Fruit fly (Drosophila melanogaster) whole organism, embryonic: ENCODE measurements around the gene robo3.
A peak's percentile ranks its signal among the peaks of the same experiment; 100 is the strongest.

Experiments
- Ada2b ChIP-seq: fragments of 200-800 bp; sonication (Bioruptor generic); IDR thresholded peaks from 2 replicates; pipeline ENCODE4 v1.3.6; 2022; ENCODE audit warnings: missing biosample characterization, missing genetic modification characterization
- Bgb ChIP-seq: fragments of 200-800 bp; sonication (Bioruptor generic); IDR thresholded peaks from 2 replicates; pipeline ENCODE4 v1.3.6; 2022; ENCODE audit warnings: missing biosample characterization, missing genetic modification characterization; ENCODE audit not compliant: partially characterized antibody
- Blimp-1 ChIP-seq: fragments of 200-800 bp; sonication (Bioruptor generic); optimal IDR thresholded peaks from 3 replicates; lab custom pipeline; 2018; ENCODE audit warnings: missing biosample characterization, missing genetic modification characterization, mild to moderate bottlenecking, moderate library complexity, missing genetic modification reagents
- CG11093 ChIP-seq: fragments of 200-800 bp; sonication (Bioruptor generic); IDR thresholded peaks from 3 replicates; pipeline ENCODE4 v1.3.6; 2022; ENCODE audit warnings: missing biosample characterization, missing genetic modification characterization
- CG11504 ChIP-seq: fragments of 200-800 bp; sonication (Bioruptor generic); optimal IDR thresholded peaks from 3 replicates; lab custom pipeline; 2019; ENCODE audit warnings: missing biosample characterization, mild to moderate bottlenecking, missing genetic modification characterization, moderate library complexity
- CG12236 ChIP-seq: fragments of 200-800 bp; sonication (Bioruptor generic); optimal IDR thresholded peaks from 2 replicates; lab custom pipeline; 2016; ENCODE audit warnings: missing biosample characterization, missing genetic modification characterization
- CG12659 ChIP-seq: fragments of 200-800 bp; sonication (Bioruptor generic); optimal IDR thresholded peaks from 3 replicates; lab custom pipeline; 2017; ENCODE audit warnings: mild to moderate bottlenecking, missing biosample characterization, missing genetic modification reagents, missing genetic modification characterization
- CG12769 ChIP-seq: fragments of 200-800 bp; sonication (Bioruptor generic); optimal IDR thresholded peaks from 2 replicates; lab custom pipeline; 2019; ENCODE audit warnings: missing biosample characterization, mild to moderate bottlenecking, missing genetic modification characterization, moderate library complexity
- CG12942 ChIP-seq: fragments of 200-800 bp; sonication (Bioruptor generic); optimal IDR thresholded peaks from 3 replicates; lab custom pipeline; 2016; ENCODE audit warnings: missing biosample characterization, missing genetic modification characterization
- CG13424 ChIP-seq: fragments of 200-800 bp; sonication (Bioruptor generic); optimal IDR thresholded peaks from 2 replicates; lab custom pipeline; 2019; ENCODE audit warnings: missing biosample characterization, mild to moderate bottlenecking, missing genetic modification characterization, moderate library complexity
- CG1603 ChIP-seq: fragments of 200-800 bp; sonication (Bioruptor generic); optimal IDR thresholded peaks from 2 replicates; lab custom pipeline; 2019; ENCODE audit warnings: missing biosample characterization, mild to moderate bottlenecking, missing genetic modification characterization, moderate library complexity
- CG17359 ChIP-seq: fragments of 200-800 bp; sonication (Bioruptor generic); optimal IDR thresholded peaks from 3 replicates; lab custom pipeline; 2018; ENCODE audit warnings: missing biosample characterization, mild to moderate bottlenecking, missing genetic modification characterization, moderate library complexity
- CG1792 ChIP-seq: fragments of 200-800 bp; sonication (Bioruptor generic); optimal IDR thresholded peaks from 2 replicates; lab custom pipeline; 2016; ENCODE audit warnings: missing biosample characterization, missing genetic modification characterization
- CG2875 ChIP-seq: fragments of 200-800 bp; sonication (Bioruptor generic); optimal IDR thresholded peaks from 2 replicates; lab custom pipeline; 2017; ENCODE audit warnings: missing biosample characterization, mild to moderate bottlenecking, missing genetic modification characterization, missing genetic modification reagents
- CG31441 ChIP-seq: fragments of 200-800 bp; sonication (Bioruptor generic); IDR thresholded peaks from 2 replicates; pipeline ENCODE4 v1.3.6; 2022; ENCODE audit warnings: missing biosample characterization, missing genetic modification characterization
- CG32532 ChIP-seq: fragments of 200-800 bp; sonication (Bioruptor generic); IDR thresholded peaks from 2 replicates; pipeline ENCODE4 v1.3.6; 2022; ENCODE audit warnings: missing biosample characterization, missing genetic modification characterization
- CG3407 ChIP-seq: fragments of 200-800 bp; sonication (Bioruptor generic); optimal IDR thresholded peaks from 2 replicates; lab custom pipeline; 2018; ENCODE audit warnings: missing biosample characterization, mild to moderate bottlenecking, missing genetic modification characterization
- CG34376 ChIP-seq: fragments of 200-800 bp; sonication (Bioruptor generic); optimal IDR thresholded peaks from 2 replicates; lab custom pipeline; 2018; ENCODE audit warnings: missing biosample characterization, mild to moderate bottlenecking, missing genetic modification characterization
- CG4854 ChIP-seq: fragments of 200-800 bp; sonication (Bioruptor generic); optimal IDR thresholded peaks from 2 replicates; lab custom pipeline; 2016; ENCODE audit warnings: missing biosample characterization, missing genetic modification characterization, inconsistent platforms
- CG5245 ChIP-seq: fragments of 200-800 bp; sonication (Bioruptor generic); optimal IDR thresholded peaks from 3 replicates; lab custom pipeline; 2016; ENCODE audit warnings: missing biosample characterization, missing genetic modification characterization
- CG6765 ChIP-seq: fragments of 200-800 bp; sonication (Bioruptor generic); optimal IDR thresholded peaks from 3 replicates; lab custom pipeline; 2017; ENCODE audit warnings: missing biosample characterization, mild to moderate bottlenecking, missing genetic modification characterization
- CG6813 ChIP-seq: fragments of 200-800 bp; sonication (Bioruptor generic); optimal IDR thresholded peaks from 2 replicates; lab custom pipeline; 2017; ENCODE audit warnings: missing biosample characterization, missing genetic modification characterization, mild to moderate bottlenecking, moderate library complexity, missing genetic modification reagents
- CG7271 ChIP-seq: fragments of 200-800 bp; sonication (Bioruptor generic); optimal IDR thresholded peaks from 2 replicates; lab custom pipeline; 2018; ENCODE audit warnings: missing biosample characterization, mild to moderate bottlenecking, missing genetic modification characterization, moderate library complexity
- CG7839 ChIP-seq: fragments of 200-800 bp; sonication (Bioruptor generic); optimal IDR thresholded peaks from 3 replicates; lab custom pipeline; 2018; ENCODE audit warnings: missing biosample characterization, mild to moderate bottlenecking, missing genetic modification characterization, moderate library complexity
- CG9727 ChIP-seq: fragments of 200-800 bp; sonication (Bioruptor generic); optimal IDR thresholded peaks from 3 replicates; lab custom pipeline; 2017; ENCODE audit warnings: missing biosample characterization, mild to moderate bottlenecking, missing genetic modification characterization
- CG9817 ChIP-seq: fragments of 200-800 bp; sonication (Bioruptor generic); optimal IDR thresholded peaks from 2 replicates; lab custom pipeline; 2018; ENCODE audit warnings: missing biosample characterization, mild to moderate bottlenecking, missing genetic modification characterization, moderate library complexity
- D19A ChIP-seq: fragments of 200-800 bp; optimal IDR thresholded peaks from 3 replicates; lab custom pipeline; 2019; ENCODE audit warnings: missing biosample characterization, mild to moderate bottlenecking, missing genetic modification characterization, moderate library complexity
- E2f1 ChIP-seq: fragments of 200-800 bp; sonication (Bioruptor generic); IDR thresholded peaks from 2 replicates; pipeline ENCODE4 v1.3.6; 2022; ENCODE audit warnings: missing biosample characterization, missing genetic modification characterization
- Gug ChIP-seq: fragments of 200-800 bp; sonication (Bioruptor generic); IDR thresholded peaks from 4 replicates; pipeline ENCODE4 v1.3.6; 2022; ENCODE audit warnings: missing biosample characterization, missing genetic modification characterization
- Hand ChIP-seq: fragments of 200-800 bp; sonication (Bioruptor generic); optimal IDR thresholded peaks from 2 replicates; lab custom pipeline; 2017; ENCODE audit warnings: mild to moderate bottlenecking, missing biosample characterization, missing genetic modification reagents, missing genetic modification characterization
- Hr3 ChIP-seq: fragments of 200-800 bp; sonication (Bioruptor generic); optimal IDR thresholded peaks from 3 replicates; lab custom pipeline; 2016; ENCODE audit warnings: missing biosample characterization, missing genetic modification characterization
- Lpt ChIP-seq: fragments of >200 bp; optimal IDR thresholded peaks from 2 replicates; lab custom pipeline; 2018; ENCODE audit warnings: missing biosample characterization, missing genetic modification characterization
- Max ChIP-seq: fragments of 200-800 bp; sonication (Bioruptor generic); optimal IDR thresholded peaks from 2 replicates; lab custom pipeline; 2016; ENCODE audit warnings: missing biosample characterization, mild to moderate bottlenecking, missing genetic modification characterization
- Nf-YA ChIP-seq: fragments of 200-800 bp; sonication (Bioruptor generic); IDR thresholded peaks from 2 replicates; pipeline ENCODE4 v1.3.6; 2022; ENCODE audit warnings: missing biosample characterization, missing genetic modification characterization
- Rfx ChIP-seq: fragments of 200-800 bp; sonication (Bioruptor generic); IDR thresholded peaks from 2 replicates; pipeline ENCODE4 v1.3.6; 2022; ENCODE audit warnings: missing biosample characterization, missing genetic modification characterization
- al ChIP-seq: fragments of 200-800 bp; sonication (Bioruptor generic); IDR thresholded peaks from 2 replicates; pipeline ENCODE4 v1.3.6; 2022; ENCODE audit warnings: missing biosample characterization, missing genetic modification characterization
- da ChIP-seq: fragments of 200-800 bp; sonication (Bioruptor generic); optimal IDR thresholded peaks from 2 replicates; lab custom pipeline; 2016; ENCODE audit warnings: missing biosample characterization, missing genetic modification characterization
- dysf ChIP-seq: fragments of 200-800 bp; sonication (Bioruptor generic); IDR thresholded peaks from 3 replicates; pipeline ENCODE4 v1.3.6; 2022; ENCODE audit warnings: missing biosample characterization, missing genetic modification characterization
- emc ChIP-seq: fragments of 200-800 bp; sonication (Bioruptor generic); optimal IDR thresholded peaks from 2 replicates; lab custom pipeline; 2016; ENCODE audit warnings: missing biosample characterization, missing genetic modification characterization
- eve ChIP-seq, 2 experiments: fragments of >200 bp; optimal IDR thresholded peaks; 2 replicates each; lab custom pipeline; 2017; ENCODE audit warnings: missing biosample characterization in 2 of 2, missing genetic modification characterization in 2 of 2
- ind ChIP-seq: fragments of 200-800 bp; sonication (Bioruptor generic); optimal IDR thresholded peaks from 3 replicates; lab custom pipeline; 2016; ENCODE audit warnings: missing biosample characterization, missing genetic modification characterization
- insv ChIP-seq, 2 experiments: fragments of 200-800 bp; sonication (Bioruptor generic); optimal IDR thresholded peaks; 3 replicates each; lab custom pipeline; 2016 to 2018; ENCODE audit warnings: missing biosample characterization in 2 of 2, missing genetic modification characterization in 2 of 2
- knrl ChIP-seq: fragments of 200-800 bp; sonication (Bioruptor generic); IDR thresholded peaks from 3 replicates; pipeline ENCODE4 v1.3.6; 2022; ENCODE audit warnings: missing biosample characterization, missing genetic modification characterization; ENCODE audit not compliant: partially characterized antibody
- lilli ChIP-seq: fragments of 200-800 bp; sonication (Bioruptor generic); optimal IDR thresholded peaks from 3 replicates; lab custom pipeline; 2016; ENCODE audit warnings: missing biosample characterization, missing genetic modification characterization
- odd ChIP-seq: fragments of 200-800 bp; sonication (Bioruptor generic); optimal IDR thresholded peaks from 2 replicates; lab custom pipeline; 2017; ENCODE audit warnings: missing biosample characterization, mild to moderate bottlenecking, missing genetic modification characterization
- onecut ChIP-seq: fragments of 200-800 bp; sonication (Bioruptor generic); IDR thresholded peaks from 2 replicates; pipeline ENCODE4 v1.3.6; 2022; ENCODE audit warnings: missing biosample characterization, missing genetic modification characterization
- sc ChIP-seq, 3 experiments: fragments of >200 bp in 2 of 3; fragments of 200-800 bp in 1 of 3; sonication (Bioruptor generic) in 1 of 3; optimal IDR thresholded peaks; 2 replicates in 2 of 3; 3 replicates in 1 of 3; lab custom pipeline; 2017; ENCODE audit warnings: mild to moderate bottlenecking in 1 of 3, missing biosample characterization in 1 of 3, missing genetic modification characterization in 1 of 3, missing genetic modification reagents in 1 of 3
- scrt ChIP-seq: fragments of 200-800 bp; sonication (Bioruptor generic); optimal IDR thresholded peaks from 2 replicates; lab custom pipeline; 2018; ENCODE audit warnings: missing biosample characterization, mild to moderate bottlenecking, missing genetic modification characterization, moderate library complexity
- sna ChIP-seq: fragments of 200-800 bp; sonication (Bioruptor generic); IDR thresholded peaks from 2 replicates; pipeline ENCODE4 v1.3.6; 2022; ENCODE audit warnings: missing biosample characterization, missing genetic modification characterization; ENCODE audit not compliant: partially characterized antibody
- tin ChIP-seq: fragments of 200-800 bp; sonication (Bioruptor generic); optimal IDR thresholded peaks from 3 replicates; lab custom pipeline; 2016; ENCODE audit warnings: missing biosample characterization, missing genetic modification characterization

robo3 gene

DNA sequence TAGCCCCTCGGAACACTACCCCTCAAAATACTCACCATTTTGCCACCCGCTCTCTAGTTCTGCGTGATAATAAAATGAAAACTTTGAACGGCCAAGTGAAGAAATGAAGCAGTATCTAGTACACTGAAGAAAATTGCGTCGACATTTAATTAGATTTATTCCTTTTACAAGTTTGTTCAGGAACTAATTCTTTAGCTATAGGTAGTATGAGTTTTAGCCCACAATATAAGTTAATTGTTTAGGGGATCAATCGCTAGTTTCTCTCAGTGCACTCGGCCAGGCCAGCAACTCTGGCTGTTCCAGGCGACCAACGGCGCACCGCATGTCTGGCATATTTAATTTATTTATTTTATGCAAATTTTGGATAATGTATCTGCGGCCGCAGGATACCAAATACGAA is 25.5 kb upstream of the robo3 start (continued):
- TF ChIP-seq Rfx (peak; percentile 59), tin (GFP tag; lab: Kevin White, UChicago) (peak; percentile 8), scrt (GFP tag; lab: Kevin White, UChicago) (peak; percentile 10), Lpt (GFP tag; lab: Kevin White, UChicago) (no peak), CG6813 (peak; percentile 13), Ada2b (GFP tag; lab: Robert Waterston, UW) (peak; percentile 34; the same call in 1 of the 2 replicates), CG7839 (tag; lab: Kevin White, UChicago) (peak; percentile 52), Bgb (GFP tag; lab: Robert Waterston, UW) (no peak), Hr3 (GFP tag; lab: Kevin White, UChicago) (no peak), D19A (tag; lab: Kevin White, UChicago) (no peak), CG4854 (no peak), emc (GFP tag; lab: Kevin White, UChicago) (no peak), CG2875 (GFP tag; lab: Kevin White, UChicago) (no peak), CG13424 (peak; percentile 22), CG32532 (GFP tag; lab: Robert Waterston, UW) (peak; percentile 20; the same call in 1 of the 2 replicates), odd (GFP tag; lab: Kevin White, UChicago) (no peak), CG12236 (GFP tag; lab: Kevin White, UChicago) (no peak), CG31441 (GFP tag; lab: Robert Waterston, UW) (peak; percentile 37; the same call in 1 of the 2 replicates), E2f1 (GFP tag; lab: Robert Waterston, UW) (0 out of 2 replicates have a peak, but pooled peaks have one; percentile 31), CG9817 (no peak), CG9727 (GFP tag; lab: Kevin White, UChicago) (peak; percentile 26), eve (GFP tag; optimal IDR thresholded peaks at IDR 0.05; lab: Kevin White, UChicago) (peak in 1 of 2 experiments; percentile 23), CG12659 (GFP tag; lab: Kevin White, UChicago) (peak; percentile 19), CG11093 (GFP tag; lab: Robert Waterston, UW) (no peak), CG6765 (GFP tag; lab: Kevin White, UChicago) (no peak), Max (GFP tag; lab: Kevin White, UChicago) (no peak), Nf-YA (GFP tag; lab: Robert Waterston, UW) (peak; percentile 24; the same call in 1 of the 2 replicates), sc (optimal IDR thresholded peaks at IDR 0.05; lab: Kevin White, UChicago) (no peak), sc (GFP tag; optimal IDR thresholded peaks at IDR 0.05; lab: Kevin White, UChicago) (no peak), al (no peak), CG11504 (tag; lab: Kevin White, UChicago) (peak; percentile 59), Hand (GFP tag; lab: Kevin White, UChicago) (peak; percentile 39), CG3407 (GFP tag; lab: Kevin White, UChicago) (no peak), da (GFP tag; lab: Kevin White, UChicago) (no peak), insv (GFP tag; optimal IDR thresholded peaks at IDR 0.05; lab: Kevin White, UChicago) (no peak), onecut (GFP tag; lab: Robert Waterston, UW) (0 out of 2 replicates have a peak, but pooled peaks have one; percentile 20), CG12769 (peak; percentile 25), CG5245 (GFP tag; lab: Kevin White, UChicago) (no peak), sna (GFP tag; lab: Robert Waterston, UW) (no peak), lilli (peak; percentile 19), CG1603 (tag; lab: Kevin White, UChicago) (peak; percentile 44), CG7271 (tag; lab: Kevin White, UChicago) (no peak), knrl (GFP tag; lab: Robert Waterston, UW) (no peak), CG12942 (no peak), ind (GFP tag; lab: Kevin White, UChicago) (peak; percentile 44), Gug (GFP tag; lab: Robert Waterston, UW) (peak; percentile 32; the same call in 1 of the 4 replicates), CG1792 (no peak), CG17359 (tag; lab: Kevin White, UChicago) (peak; percentile 37), dysf (GFP tag; lab: Robert Waterston, UW) (peak; percentile 51; the same call in 2 of the 3 replicates), CG34376 (GFP tag; lab: Kevin White, UChicago) (no peak), Blimp-1 (GFP tag; lab: Kevin White, UChicago) (peak; percentile 6)
